Fruit fly (Drosophila melanogaster): ENCODE results near the gene yem.

Gene yem

DNA sequence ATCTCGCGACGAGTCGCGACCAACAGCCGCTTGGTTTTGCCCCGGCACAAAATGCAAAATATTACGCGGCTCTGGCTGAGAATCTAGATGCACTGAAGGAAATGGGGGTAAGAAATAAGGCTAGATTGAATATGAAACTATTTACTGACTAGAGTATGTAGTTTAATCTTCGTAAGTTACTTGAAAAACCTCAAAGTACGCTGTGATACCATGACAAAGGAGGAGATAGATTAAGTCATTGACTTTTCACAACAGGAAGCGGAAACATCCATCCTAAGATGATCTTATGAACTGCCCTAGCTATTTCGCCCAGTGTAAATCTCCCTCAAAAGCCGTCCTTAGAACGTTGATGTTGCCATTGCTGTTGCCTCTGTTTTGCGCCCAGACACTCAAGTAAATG lies 28.5 kb downstream of the yem start (continued):
- TF ChIP-seq repo (GFP tag; optimal IDR thresholded peaks at IDR 0.05) (no peak), Usf (GFP tag; optimal IDR thresholded peaks at IDR 0.05) (no peak), Hmr (GFP tag; optimal IDR thresholded peaks at IDR 0.05) (peak; percentile 29), sr (GFP tag; IDR thresholded peaks at IDR 0.05) (no peak), sens (GFP tag) (peak; percentile 78), lola (GFP tag; optimal IDR thresholded peaks at IDR 0.05) (no peak), Hand (GFP tag; optimal IDR thresholded peaks at IDR 0.05) (peak; percentile 27), CG17385 (GFP tag; optimal IDR thresholded peaks at IDR 0.05) (no peak), lov (optimal IDR thresholded peaks at IDR 0.05) (no peak), lov (GFP tag; IDR thresholded peaks at IDR 0.05) (no peak), CG4707 (GFP tag; optimal IDR thresholded peaks at IDR 0.05) (no peak), Med (GFP tag) (peak; percentile 70), Antp (GFP tag; optimal IDR thresholded peaks at IDR 0.05) (peak; percentile 16), sd (tag; optimal IDR thresholded peaks at IDR 0.05) (no peak), Oli (tag; optimal IDR thresholded peaks at IDR 0.05) (peak; percentile 18), bsh (GFP tag; optimal IDR thresholded peaks at IDR 0.05) (peak in 1 of 2 experiments; percentile 45), ewg (GFP tag; optimal IDR thresholded peaks at IDR 0.05) (no peak), Hr51 (GFP tag; optimal IDR thresholded peaks at IDR 0.05) (peak in 1 of 2 experiments; percentile 10), Atf6 (GFP tag; IDR thresholded peaks at IDR 0.05) (0 out of 2 replicates have a peak, but pooled peaks have one; percentile 7), nom (GFP tag; optimal IDR thresholded peaks at IDR 0.05) (peak; percentile 17)

DNA sequence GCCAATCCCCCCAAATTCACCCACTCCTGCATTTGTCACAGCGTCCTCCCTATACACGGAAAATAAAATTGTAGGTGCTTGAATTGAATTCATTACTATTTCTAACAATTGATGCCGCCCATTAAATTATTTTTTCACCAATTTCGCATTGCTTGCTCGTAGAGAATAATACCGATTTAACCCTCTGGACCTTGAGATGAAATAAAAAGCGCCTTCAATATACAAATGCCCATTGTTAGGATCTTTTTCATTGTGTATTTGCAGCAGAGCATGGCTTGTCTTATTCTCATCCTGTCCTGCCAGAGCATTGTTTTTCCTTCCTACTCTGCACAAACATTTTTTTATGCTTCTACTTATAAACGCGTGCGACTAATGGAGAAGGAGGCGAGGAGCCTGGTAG lies 31.1 kb downstream of the yem start:
- TF ChIP-seq lab (GFP tag; optimal IDR thresholded peaks at IDR 0.05) (peak; percentile 9), tio (GFP tag; optimal IDR thresholded peaks at IDR 0.05) (no peak), YL-1 (GFP tag; optimal IDR thresholded peaks at IDR 0.05) (no peak), CG3726 (GFP tag; IDR thresholded peaks at IDR 0.05) (no peak), kni (GFP tag; optimal IDR thresholded peaks at IDR 0.05) (no peak), Optix (GFP tag; IDR thresholded peaks at IDR 0.05) (0 out of 3 replicates have a peak, but pooled peaks have one; percentile 17), vfl (GFP tag; optimal IDR thresholded peaks at IDR 0.05) (no peak), CG6254 (GFP tag; optimal IDR thresholded peaks at IDR 0.05) (no peak), pzg (GFP tag; optimal IDR thresholded peaks at IDR 0.05) (no peak), CG10366 (GFP tag; IDR thresholded peaks at IDR 0.05) (no peak), ftz-f1 (GFP tag; optimal IDR thresholded peaks at IDR 0.05) (no peak), CG8089 (GFP tag; optimal IDR thresholded peaks at IDR 0.05) (no peak), CG8290 (GFP tag; optimal IDR thresholded peaks at IDR 0.05) (no peak), CG8290 (tag; optimal IDR thresholded peaks at IDR 0.05) (no peak), Nf-YB (GFP tag; optimal IDR thresholded peaks at IDR 0.05) (no peak), Med (GFP tag) (peak; percentile 15), Dfd (GFP tag; optimal IDR thresholded peaks at IDR 0.05) (no peak), Bteb2 (GFP tag; optimal IDR thresholded peaks at IDR 0.05) (no peak), CG33557 (GFP tag; optimal IDR thresholded peaks at IDR 0.05) (no peak), NC2α (GFP tag; optimal IDR thresholded peaks at IDR 0.05) (no peak), sens (GFP tag) (peak; percentile 29), ewg (GFP tag; optimal IDR thresholded peaks at IDR 0.05) (no peak), bsh (GFP tag; optimal IDR thresholded peaks at IDR 0.05) (peak in 1 of 2 experiments; percentile 12), chinmo (GFP tag; IDR thresholded peaks at IDR 0.05; ENCODE audit: partially characterized antibody) (no peak), CG9932 (GFP tag; IDR thresholded peaks at IDR 0.05) (no peak), CkIIα-i1 (GFP tag; IDR thresholded peaks at IDR 0.05) (no peak), Mad (GFP tag; optimal IDR thresholded peaks at IDR 0.05) (no peak), MTF-1 (GFP tag; optimal IDR thresholded peaks at IDR 0.05; ENCODE audit: borderline replicate concordance) (no peak), abd-A (tag; optimal IDR thresholded peaks at IDR 0.05) (no peak), CG18599 (GFP tag; optimal IDR thresholded peaks at IDR 0.05) (peak; percentile 51), ase (GFP tag; IDR thresholded peaks at IDR 0.05) (no peak), fd3F (GFP tag; optimal IDR thresholded peaks at IDR 0.05) (no peak), sens-2 (GFP tag; IDR thresholded peaks at IDR 0.05) (no peak), Opbp (GFP tag; IDR thresholded peaks at IDR 0.05; ENCODE audit: partially characterized antibody) (no peak)

Measured in whole organism, embryonic.